Fruit fly (Drosophila melanogaster) whole organism, embryonic: ENCODE measurements around the gene CG11350.

ENCODE experiments used
- Abd-B ChIP-seq: fragments of 200-800 bp; sonication (Bioruptor generic); optimal IDR thresholded peaks from 2 replicates; lab custom pipeline; 2018; ENCODE audit warnings: missing biosample characterization, mild to moderate bottlenecking, missing genetic modification characterization, moderate library complexity
- CG10366 ChIP-seq: fragments of 200-800 bp; sonication (Bioruptor generic); IDR thresholded peaks from 2 replicates; pipeline ENCODE4 v1.3.6; 2022; ENCODE audit warnings: missing biosample characterization, missing genetic modification characterization
- CG11093 ChIP-seq: fragments of 200-800 bp; sonication (Bioruptor generic); IDR thresholded peaks from 3 replicates; pipeline ENCODE4 v1.3.6; 2022; ENCODE audit warnings: missing biosample characterization, missing genetic modification characterization
- CG13624 ChIP-seq: fragments of 200-800 bp; sonication (Bioruptor generic); optimal IDR thresholded peaks from 2 replicates; lab custom pipeline; 2016; ENCODE audit warnings: missing biosample characterization, missing genetic modification characterization
- CG13775 ChIP-seq: fragments of 200-800 bp; sonication (Bioruptor generic); optimal IDR thresholded peaks from 3 replicates; lab custom pipeline; 2017; ENCODE audit warnings: missing biosample characterization, mild to moderate bottlenecking, missing genetic modification characterization
- CG1603 ChIP-seq: fragments of 200-800 bp; sonication (Bioruptor generic); optimal IDR thresholded peaks from 2 replicates; lab custom pipeline; 2019; ENCODE audit warnings: missing biosample characterization, mild to moderate bottlenecking, missing genetic modification characterization, moderate library complexity
- CG2678 ChIP-seq: fragments of 200-800 bp; sonication (Bioruptor generic); optimal IDR thresholded peaks from 3 replicates; lab custom pipeline; 2019; ENCODE audit warnings: missing biosample characterization, mild to moderate bottlenecking, missing genetic modification characterization, moderate library complexity
- CG2712 ChIP-seq: fragments of 200-800 bp; optimal IDR thresholded peaks from 3 replicates; lab custom pipeline; 2019; ENCODE audit warnings: missing biosample characterization, mild to moderate bottlenecking, missing genetic modification characterization, moderate library complexity
- CG32532 ChIP-seq: fragments of 200-800 bp; sonication (Bioruptor generic); IDR thresholded peaks from 2 replicates; pipeline ENCODE4 v1.3.6; 2022; ENCODE audit warnings: missing biosample characterization, missing genetic modification characterization
- CG33557 ChIP-seq: fragments of 200-800 bp; sonication (Bioruptor generic); optimal IDR thresholded peaks from 2 replicates; lab custom pipeline; 2019; ENCODE audit warnings: missing biosample characterization, mild to moderate bottlenecking, missing genetic modification characterization, moderate library complexity
- CG7271 ChIP-seq: fragments of 200-800 bp; sonication (Bioruptor generic); optimal IDR thresholded peaks from 2 replicates; lab custom pipeline; 2018; ENCODE audit warnings: missing biosample characterization, mild to moderate bottlenecking, missing genetic modification characterization, moderate library complexity
- CG7556 ChIP-seq: fragments of 200-800 bp; sonication (Bioruptor generic); optimal IDR thresholded peaks from 2 replicates; lab custom pipeline; 2017; ENCODE audit warnings: missing biosample characterization, mild to moderate bottlenecking, missing genetic modification characterization
- CG7928 ChIP-seq: fragments of 200-800 bp; sonication (Bioruptor generic); optimal IDR thresholded peaks from 2 replicates; lab custom pipeline; 2017; ENCODE audit warnings: missing biosample characterization, mild to moderate bottlenecking, missing genetic modification characterization
- CG8290 ChIP-seq, 3 experiments: fragments of 200-800 bp; sonication (Bioruptor generic); optimal IDR thresholded peaks; 2 replicates each; lab custom pipeline; 2016 to 2019; ENCODE audit warnings: missing biosample characterization in 3 of 3, missing genetic modification characterization in 3 of 3, mild to moderate bottlenecking in 2 of 3, moderate library complexity in 1 of 3
- CG8944 ChIP-seq: fragments of 200-800 bp; sonication (Bioruptor generic); optimal IDR thresholded peaks from 3 replicates; lab custom pipeline; 2016; ENCODE audit warnings: missing biosample characterization, missing genetic modification characterization
- CTCF ChIP-seq: fragments of 200-800 bp; sonication (Bioruptor generic); optimal IDR thresholded peaks from 2 replicates; lab custom pipeline; 2017; ENCODE audit warnings: missing biosample characterization, mild to moderate bottlenecking, missing genetic modification characterization, moderate library complexity
- Dip2 ChIP-seq: fragments of 200-800 bp; sonication (Bioruptor generic); IDR thresholded peaks from 2 replicates; pipeline ENCODE4 v1.3.6; 2022; ENCODE audit warnings: missing biosample characterization, missing genetic modification characterization
- Fer2 ChIP-seq: fragments of 200-800 bp; sonication (Bioruptor generic); optimal IDR thresholded peaks from 2 replicates; lab custom pipeline; 2018; ENCODE audit warnings: missing biosample characterization, mild to moderate bottlenecking, missing genetic modification characterization, moderate library complexity
- Lhr ChIP-seq: fragments of 200-800 bp; sonication (Bioruptor generic); optimal IDR thresholded peaks from 3 replicates; lab custom pipeline; 2017; ENCODE audit warnings: mild to moderate bottlenecking, missing biosample characterization, missing genetic modification reagents, missing genetic modification characterization
- Nf-YB ChIP-seq: fragments of 200-800 bp; sonication (Bioruptor generic); optimal IDR thresholded peaks from 3 replicates; lab custom pipeline; 2019; ENCODE audit warnings: missing biosample characterization, mild to moderate bottlenecking, missing genetic modification characterization, moderate library complexity
- Oaz ChIP-seq: fragments of 200-800 bp; sonication (Bioruptor generic); IDR thresholded peaks from 2 replicates; pipeline ENCODE4 v1.3.6; 2022; ENCODE audit warnings: missing biosample characterization, missing genetic modification characterization
- Opbp ChIP-seq: fragments of 200-800 bp; sonication (Bioruptor generic); IDR thresholded peaks from 3 replicates; pipeline ENCODE4 v1.3.6; 2022; ENCODE audit warnings: missing biosample characterization, missing genetic modification characterization; ENCODE audit not compliant: partially characterized antibody
- Poxn ChIP-seq: fragments of 200-800 bp; sonication (Bioruptor generic); IDR thresholded peaks from 2 replicates; pipeline ENCODE4 v1.3.6; 2022; ENCODE audit warnings: missing biosample characterization, missing genetic modification characterization
- az2 ChIP-seq: fragments of 200-800 bp; sonication (Bioruptor generic); optimal IDR thresholded peaks from 3 replicates; lab custom pipeline; 2016; ENCODE audit warnings: missing biosample characterization, missing genetic modification characterization
- chif ChIP-seq, 2 experiments: fragments of 200-800 bp; sonication (Bioruptor generic); optimal IDR thresholded peaks; 3 replicates each; lab custom pipeline; 2016; ENCODE audit warnings: missing biosample characterization in 2 of 2, missing genetic modification characterization in 2 of 2
- dmrt11E ChIP-seq: fragments of 200-800 bp; sonication (Bioruptor generic); optimal IDR thresholded peaks from 3 replicates; lab custom pipeline; 2018; ENCODE audit warnings: missing biosample characterization, mild to moderate bottlenecking, missing genetic modification characterization, moderate library complexity
- dmrt99B ChIP-seq: fragments of 200-800 bp; sonication (Bioruptor generic); optimal IDR thresholded peaks from 2 replicates; lab custom pipeline; 2018; ENCODE audit warnings: missing biosample characterization, mild to moderate bottlenecking, missing genetic modification characterization, moderate library complexity
- dysf ChIP-seq: fragments of 200-800 bp; sonication (Bioruptor generic); IDR thresholded peaks from 3 replicates; pipeline ENCODE4 v1.3.6; 2022; ENCODE audit warnings: missing biosample characterization, missing genetic modification characterization
- emc ChIP-seq: fragments of 200-800 bp; sonication (Bioruptor generic); optimal IDR thresholded peaks from 2 replicates; lab custom pipeline; 2016; ENCODE audit warnings: missing biosample characterization, missing genetic modification characterization
- fru ChIP-seq: fragments of >200 bp; optimal IDR thresholded peaks from 2 replicates; lab custom pipeline; 2017
- gfzf ChIP-seq: fragments of 200-800 bp; sonication (Bioruptor generic); optimal IDR thresholded peaks from 2 replicates; lab custom pipeline; 2016; ENCODE audit warnings: missing biosample characterization, mild to moderate bottlenecking, missing genetic modification characterization, moderate library complexity
- grn ChIP-seq: fragments of 200-800 bp; sonication (Bioruptor generic); optimal IDR thresholded peaks from 3 replicates; lab custom pipeline; 2017; ENCODE audit warnings: missing biosample characterization, missing genetic modification characterization
- hkb ChIP-seq, 2 experiments: fragments of 200-800 bp in 1 of 2; fragments of >200 bp in 1 of 2; sonication (Bioruptor generic) in 1 of 2; IDR thresholded peaks in 1 of 2; optimal IDR thresholded peaks in 1 of 2; 2 replicates each; pipeline versions ENCODE4 v1.3.6 to Lab custom; 2017 to 2022; ENCODE audit warnings: missing biosample characterization in 1 of 2, missing genetic modification characterization in 1 of 2
- jing ChIP-seq: fragments of 200-800 bp; sonication (Bioruptor generic); optimal IDR thresholded peaks from 2 replicates; lab custom pipeline; 2018; ENCODE audit warnings: missing biosample characterization, mild to moderate bottlenecking, missing genetic modification characterization
- jumu ChIP-seq: fragments of 200-800 bp; sonication (Bioruptor generic); optimal IDR thresholded peaks from 3 replicates; lab custom pipeline; 2016; ENCODE audit warnings: missing biosample characterization, missing genetic modification characterization
- kah ChIP-seq: fragments of 200-800 bp; sonication (Bioruptor generic); optimal IDR thresholded peaks from 2 replicates; lab custom pipeline; 2018; ENCODE audit warnings: missing biosample characterization, mild to moderate bottlenecking, missing genetic modification characterization
- kni ChIP-seq: fragments of 200-800 bp; sonication (Bioruptor generic); optimal IDR thresholded peaks from 3 replicates; lab custom pipeline; 2017; ENCODE audit warnings: mild to moderate bottlenecking, missing biosample characterization, missing genetic modification reagents, missing genetic modification characterization
- nmo ChIP-seq: fragments of 200-800 bp; sonication (Bioruptor generic); optimal IDR thresholded peaks from 2 replicates; lab custom pipeline; 2018; ENCODE audit warnings: missing biosample characterization, mild to moderate bottlenecking, missing genetic modification characterization, moderate library complexity
- oc ChIP-seq: fragments of 200-800 bp; sonication (Bioruptor generic); optimal IDR thresholded peaks from 2 replicates; lab custom pipeline; 2018; ENCODE audit warnings: missing biosample characterization, mild to moderate bottlenecking, missing genetic modification characterization, moderate library complexity
- p53 ChIP-seq: fragments of 200-800 bp; sonication (Bioruptor generic); optimal IDR thresholded peaks from 2 replicates; lab custom pipeline; 2016; ENCODE audit warnings: missing biosample characterization, missing genetic modification characterization
- pan ChIP-seq, 4 experiments: fragments of >200 bp in 3 of 4; fragments of 200-800 bp in 1 of 4; sonication (Bioruptor generic) in 1 of 4; optimal IDR thresholded peaks in 3 of 4; IDR thresholded peaks in 1 of 4; 2 replicates each; pipeline versions ENCODE4 v1.3.6 to Lab custom; 2017 to 2022; ENCODE audit warnings: missing biosample characterization in 2 of 4, missing genetic modification characterization in 2 of 4, mixed read lengths in 1 of 4
- pros ChIP-seq: fragments of 200-800 bp; sonication (Bioruptor generic); optimal IDR thresholded peaks from 3 replicates; lab custom pipeline; 2019; ENCODE audit warnings: missing biosample characterization, mild to moderate bottlenecking, missing genetic modification characterization, moderate library complexity
- ro ChIP-seq: fragments of 200-800 bp; sonication (Bioruptor generic); IDR thresholded peaks from 2 replicates; pipeline ENCODE4 v1.3.6; 2022; ENCODE audit warnings: missing biosample characterization, missing genetic modification characterization
- schlank ChIP-seq: fragments of 200-800 bp; sonication (Bioruptor generic); optimal IDR thresholded peaks from 2 replicates; lab custom pipeline; 2018; ENCODE audit warnings: missing biosample characterization, mild to moderate bottlenecking, missing genetic modification characterization
- scrt ChIP-seq: fragments of 200-800 bp; sonication (Bioruptor generic); optimal IDR thresholded peaks from 2 replicates; lab custom pipeline; 2018; ENCODE audit warnings: missing biosample characterization, mild to moderate bottlenecking, missing genetic modification characterization, moderate library complexity
- sima ChIP-seq: fragments of 200-800 bp; sonication (Bioruptor generic); optimal IDR thresholded peaks from 2 replicates; lab custom pipeline; 2016; ENCODE audit warnings: missing biosample characterization, missing genetic modification characterization
- slou ChIP-seq: fragments of 200-800 bp; sonication (Bioruptor generic); optimal IDR thresholded peaks from 3 replicates; lab custom pipeline; 2016; ENCODE audit warnings: missing biosample characterization, missing genetic modification characterization
- sna ChIP-seq: fragments of 200-800 bp; sonication (Bioruptor generic); IDR thresholded peaks from 2 replicates; pipeline ENCODE4 v1.3.6; 2022; ENCODE audit warnings: missing biosample characterization, missing genetic modification characterization; ENCODE audit not compliant: partially characterized antibody
- stwl ChIP-seq: fragments of 200-800 bp; sonication (Bioruptor generic); optimal IDR thresholded peaks from 3 replicates; lab custom pipeline; 2018; ENCODE audit warnings: missing biosample characterization, mild to moderate bottlenecking, missing genetic modification characterization, moderate library complexity
- wor ChIP-seq: fragments of 200-800 bp; sonication (Bioruptor generic); IDR thresholded peaks from 2 replicates; pipeline ENCODE4 v1.3.6; 2022; ENCODE audit warnings: missing biosample characterization, missing genetic modification characterization

CG11350 gene

DNA sequence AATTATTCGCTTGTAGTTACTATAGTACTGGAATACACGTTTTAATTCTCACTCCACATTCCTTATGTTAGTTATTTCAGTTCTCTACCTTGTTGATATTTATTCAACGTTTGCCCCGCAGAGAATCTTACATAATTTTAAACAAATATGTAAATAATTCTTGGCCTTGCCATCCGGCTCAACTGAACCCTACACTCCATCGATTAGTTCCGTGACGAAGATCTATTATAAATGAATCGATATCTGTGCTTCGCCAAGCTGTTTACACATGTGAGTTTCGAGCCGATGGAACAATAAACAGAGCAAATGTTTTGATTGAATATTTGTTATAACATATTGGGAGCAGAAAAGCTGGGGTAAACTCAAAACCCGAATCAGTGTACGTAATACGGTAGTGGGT is 39.2 kb downstream of the CG11350 start (continued):
- TF ChIP-seq pros (GFP tag; lab: Kevin White, UChicago): no peak
- TF ChIP-seq Fer2 (tag; lab: Kevin White, UChicago): peak; percentile 10
- TF ChIP-seq gfzf (GFP tag; lab: Kevin White, UChicago): no peak
- no peak for TF ChIP-seq emc
- no peak for TF ChIP-seq sima (GFP tag; lab: Kevin White, UChicago)
- TF ChIP-seq jing (GFP tag; lab: Kevin White, UChicago): no peak
- no peak for TF ChIP-seq dmrt11E
- peak; percentile 62 for TF ChIP-seq CG2678 (tag; lab: Kevin White, UChicago)
- no peak for TF ChIP-seq ro (GFP tag; lab: Robert Waterston, UW)
- no peak for TF ChIP-seq jumu (GFP tag; lab: Kevin White, UChicago)
- no peak for TF ChIP-seq CG33557 (GFP tag; lab: Kevin White, UChicago)
- no peak for TF ChIP-seq sna
- no peak for TF ChIP-seq Nf-YB (GFP tag; lab: Kevin White, UChicago)
- TF ChIP-seq CG8290 (GFP tag; optimal IDR thresholded peaks at IDR 0.05; lab: Kevin White, UChicago): no peak
- peak in 1 of 2 experiments; percentile 76 for TF ChIP-seq CG8290 (tag; optimal IDR thresholded peaks at IDR 0.05; lab: Kevin White, UChicago)
- TF ChIP-seq grn (GFP tag; lab: Kevin White, UChicago): peak; percentile 13
- peak; percentile 17 for TF ChIP-seq dmrt99B (tag; lab: Kevin White, UChicago)
- peak; percentile 15 for TF ChIP-seq CG7556 (GFP tag; lab: Kevin White, UChicago)
- no peak for TF ChIP-seq chif (GFP tag; optimal IDR thresholded peaks at IDR 0.05; lab: Kevin White, UChicago)
- TF ChIP-seq oc: no peak
- TF ChIP-seq Lhr (GFP tag; lab: Kevin White, UChicago): no peak
- TF ChIP-seq Dip2: no peak
- TF ChIP-seq CG10366: no peak
- no peak for TF ChIP-seq nmo (GFP tag; lab: Kevin White, UChicago)
- TF ChIP-seq CG32532 (GFP tag; lab: Robert Waterston, UW): no peak
- no peak for TF ChIP-seq schlank (tag; lab: Kevin White, UChicago)
- no peak for TF ChIP-seq CG13775 (GFP tag; lab: Kevin White, UChicago)
- no peak for TF ChIP-seq slou (GFP tag; lab: Kevin White, UChicago)
- TF ChIP-seq Opbp: no peak
- no peak for TF ChIP-seq CG7928 (GFP tag; lab: Kevin White, UChicago)
- TF ChIP-seq CG11093 (GFP tag; lab: Robert Waterston, UW): no peak
- TF ChIP-seq Oaz: no peak
- TF ChIP-seq scrt (GFP tag; lab: Kevin White, UChicago): peak; percentile 36
- peak; percentile 20 for TF ChIP-seq CG1603
- no peak for TF ChIP-seq CTCF
- TF ChIP-seq dysf (GFP tag; lab: Robert Waterston, UW): peak; percentile 63; the same call in 1 of the 3 replicates
- TF ChIP-seq CG13624 (GFP tag; lab: Kevin White, UChicago): no peak
- no peak for TF ChIP-seq Abd-B (GFP tag; lab: Kevin White, UChicago)
- no peak for TF ChIP-seq CG8944 (GFP tag; lab: Kevin White, UChicago)
- no peak for TF ChIP-seq wor (GFP tag; lab: Robert Waterston, UW)
- no peak for TF ChIP-seq stwl (tag; lab: Kevin White, UChicago)
- TF ChIP-seq kni (GFP tag; lab: Kevin White, UChicago): no peak
- TF ChIP-seq hkb (optimal IDR thresholded peaks at IDR 0.05; lab: Kevin White, UChicago): no peak
- TF ChIP-seq hkb (GFP tag; IDR thresholded peaks at IDR 0.05; lab: Robert Waterston, UW): peak; percentile 76
- TF ChIP-seq Poxn (GFP tag; lab: Robert Waterston, UW): no peak
- TF ChIP-seq kah: no peak
- no peak for TF ChIP-seq pan (optimal IDR thresholded peaks at IDR 0.05; lab: Kevin White, UChicago)
- TF ChIP-seq pan (GFP tag; optimal IDR thresholded peaks at IDR 0.05 in 1 of 2, IDR thresholded peaks at IDR 0.05 in 1 of 2): peak in 1 of 2 experiments; percentile 25
- no peak for TF ChIP-seq CG7271 (tag; lab: Kevin White, UChicago)
- TF ChIP-seq az2 (GFP tag; lab: Kevin White, UChicago): no peak
- TF ChIP-seq fru: no peak
- TF ChIP-seq p53 (GFP tag; lab: Kevin White, UChicago): no peak
- no peak for TF ChIP-seq CG2712 (tag; lab: Kevin White, UChicago)
